Worm (Caenorhabditis elegans): ENCODE measurements around the gene C52E2.2.

DNA sequence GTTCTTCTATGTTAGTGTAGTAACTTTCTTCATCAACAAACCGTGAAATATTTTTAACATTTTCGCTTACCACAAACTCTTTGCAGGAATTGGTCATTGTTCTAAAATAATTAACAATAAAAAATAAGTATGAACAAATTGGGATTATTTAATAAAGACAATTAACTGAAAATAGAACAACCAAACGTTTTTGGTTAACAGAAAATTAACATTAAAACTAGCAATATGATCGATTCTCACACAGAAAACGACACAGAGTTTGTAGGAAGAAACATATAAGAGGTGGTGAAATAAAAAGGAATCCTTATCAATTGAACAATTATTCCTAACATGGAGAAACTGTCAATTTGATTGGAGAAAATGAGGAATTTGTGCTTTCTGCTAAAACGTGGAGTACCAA, 26.1 kb downstream of the C52E2.2 start, which contains the start of gene math-16:
- TF ChIP-seq egl-27 (tag; optimal IDR thresholded peaks at IDR 0.05) = no peak
- no peak for TF ChIP-seq ZK546.5 (tag; optimal IDR thresholded peaks at IDR 0.05)
- TF ChIP-seq nhr-25 (tag; optimal IDR thresholded peaks at IDR 0.05) = no peak
- no peak for TF ChIP-seq elt-3 (tag; optimal IDR thresholded peaks at IDR 0.05)
- TF ChIP-seq pqm-1 (tag; optimal IDR thresholded peaks at IDR 0.05) = no peak
- no peak for TF ChIP-seq sea-2 (GFP tag; optimal IDR thresholded peaks at IDR 0.05)
